Fruit fly (Drosophila melanogaster) whole organism, embryonic: Measurements from ENCODE around the gene CG13114.

Source experiments
- Ada2b ChIP-seq: fragments of 200-800 bp; sonication (Bioruptor generic); IDR thresholded peaks from 2 replicates; pipeline ENCODE4 v1.3.6; 2022; ENCODE audit warnings: missing biosample characterization, missing genetic modification characterization
- Antp ChIP-seq: fragments of 200-800 bp; sonication (Bioruptor generic); optimal IDR thresholded peaks from 3 replicates; lab custom pipeline; 2016; ENCODE audit warnings: missing biosample characterization, missing genetic modification characterization
- Awh ChIP-seq: fragments of 200-800 bp; sonication (Bioruptor generic); IDR thresholded peaks from 2 replicates; pipeline ENCODE4, ENCODE4 v1.3.6; 2022; ENCODE audit warnings: missing biosample characterization, missing genetic modification characterization
- CG11085 ChIP-seq: fragments of 200-800 bp; sonication (Bioruptor generic); IDR thresholded peaks from 2 replicates; pipeline ENCODE4 v1.3.6; 2022; ENCODE audit warnings: missing biosample characterization, missing genetic modification characterization
- CG11247 ChIP-seq: fragments of 200-800 bp; sonication (Bioruptor generic); IDR thresholded peaks from 2 replicates; pipeline ENCODE4 v1.3.6; 2022; ENCODE audit warnings: missing biosample characterization, missing genetic modification characterization
- CG11398 ChIP-seq: fragments of 200-800 bp; sonication (Bioruptor generic); optimal IDR thresholded peaks from 2 replicates; lab custom pipeline; 2016; ENCODE audit warnings: missing biosample characterization, missing genetic modification characterization
- CG13624 ChIP-seq: fragments of 200-800 bp; sonication (Bioruptor generic); optimal IDR thresholded peaks from 2 replicates; lab custom pipeline; 2016; ENCODE audit warnings: missing biosample characterization, missing genetic modification characterization
- CG14441 ChIP-seq: fragments of 200-800 bp; sonication (Bioruptor generic); IDR thresholded peaks from 2 replicates; pipeline ENCODE4 v1.3.6; 2022; ENCODE audit warnings: missing biosample characterization, missing genetic modification characterization
- CG1602 ChIP-seq: fragments of 200-800 bp; sonication (Bioruptor generic); optimal IDR thresholded peaks from 3 replicates; lab custom pipeline; 2016; ENCODE audit warnings: missing biosample characterization, missing genetic modification characterization
- CG1647 ChIP-seq: fragments of 200-800 bp; sonication (Bioruptor generic); optimal IDR thresholded peaks from 3 replicates; lab custom pipeline; 2016; ENCODE audit warnings: missing biosample characterization, missing genetic modification characterization
- CG16813 ChIP-seq: fragments of 200-800 bp; sonication (Bioruptor generic); IDR thresholded peaks from 3 replicates; pipeline ENCODE4 v1.3.6; 2022; ENCODE audit warnings: missing biosample characterization, missing genetic modification characterization; ENCODE audit not compliant: partially characterized antibody
- CG17568 ChIP-seq: fragments of 200-800 bp; sonication (Bioruptor generic); optimal IDR thresholded peaks from 2 replicates; lab custom pipeline; 2018; ENCODE audit warnings: missing biosample characterization, mild to moderate bottlenecking, missing genetic modification characterization, moderate library complexity
- CG2120 ChIP-seq: fragments of 200-800 bp; sonication (Bioruptor generic); optimal IDR thresholded peaks from 3 replicates; lab custom pipeline; 2016; ENCODE audit warnings: missing biosample characterization, missing genetic modification characterization
- CG4424 ChIP-seq: fragments of 200-800 bp; sonication (Bioruptor generic); optimal IDR thresholded peaks from 3 replicates; lab custom pipeline; 2016; ENCODE audit warnings: missing biosample characterization, missing genetic modification characterization
- CG4707 ChIP-seq: fragments of 200-800 bp; sonication (Bioruptor generic); optimal IDR thresholded peaks from 2 replicates; lab custom pipeline; 2018; ENCODE audit warnings: missing biosample characterization, mild to moderate bottlenecking, missing genetic modification characterization, moderate library complexity
- CG6813 ChIP-seq: fragments of 200-800 bp; sonication (Bioruptor generic); optimal IDR thresholded peaks from 2 replicates; lab custom pipeline; 2017; ENCODE audit warnings: missing biosample characterization, missing genetic modification characterization, mild to moderate bottlenecking, moderate library complexity, missing genetic modification reagents
- CG7357 ChIP-seq: fragments of 200-800 bp; sonication (Bioruptor generic); IDR thresholded peaks from 3 replicates; pipeline ENCODE4 v1.3.6; 2022; ENCODE audit warnings: missing biosample characterization, missing genetic modification characterization
- CG7839 ChIP-seq: fragments of 200-800 bp; sonication (Bioruptor generic); optimal IDR thresholded peaks from 3 replicates; lab custom pipeline; 2018; ENCODE audit warnings: missing biosample characterization, mild to moderate bottlenecking, missing genetic modification characterization, moderate library complexity
- CG9876 ChIP-seq: fragments of 200-800 bp; sonication (Bioruptor generic); optimal IDR thresholded peaks from 2 replicates; lab custom pipeline; 2016; ENCODE audit warnings: missing biosample characterization, missing genetic modification characterization
- Dfd ChIP-seq, 2 experiments: fragments of >200 bp; optimal IDR thresholded peaks; 2 replicates each; lab custom pipeline; 2017; ENCODE audit warnings: missing biosample characterization in 2 of 2, missing genetic modification characterization in 2 of 2
- Doc2 ChIP-seq: fragments of 200-800 bp; sonication (Bioruptor generic); IDR thresholded peaks from 2 replicates; pipeline ENCODE4 v1.3.6; 2022; ENCODE audit warnings: missing biosample characterization, missing genetic modification characterization
- Eip74EF ChIP-seq, 2 experiments: fragments of 200-800 bp in 1 of 2; fragments of >200 bp in 1 of 2; sonication (Bioruptor generic) in 1 of 2; optimal IDR thresholded peaks; 2 replicates each; lab custom pipeline; 2017 to 2019; ENCODE audit warnings: missing biosample characterization in 2 of 2, missing genetic modification characterization in 2 of 2, mild to moderate bottlenecking in 1 of 2, moderate library complexity in 1 of 2
- Fer1 ChIP-seq: fragments of 200-800 bp; sonication (Bioruptor generic); optimal IDR thresholded peaks from 2 replicates; lab custom pipeline; 2017; ENCODE audit warnings: missing biosample characterization, mild to moderate bottlenecking, missing genetic modification characterization
- Gsc ChIP-seq: fragments of 200-800 bp; sonication (Bioruptor generic); IDR thresholded peaks from 2 replicates; pipeline ENCODE4 v1.3.6; 2022; ENCODE audit warnings: missing biosample characterization, missing genetic modification characterization
- HLH3B ChIP-seq: fragments of 200-800 bp; sonication (Bioruptor generic); IDR thresholded peaks from 2 replicates; pipeline ENCODE4 v1.3.6; 2022; ENCODE audit warnings: missing biosample characterization, missing genetic modification characterization
- HLH54F ChIP-seq: fragments of 200-800 bp; sonication (Bioruptor generic); optimal IDR thresholded peaks from 3 replicates; lab custom pipeline; 2016; ENCODE audit warnings: missing biosample characterization, missing genetic modification characterization
- HLHmδ ChIP-seq: fragments of 200-800 bp; sonication (Bioruptor generic); optimal IDR thresholded peaks from 2 replicates; lab custom pipeline; 2018; ENCODE audit warnings: missing biosample characterization, mild to moderate bottlenecking, missing genetic modification characterization, moderate library complexity
- MESR4 ChIP-seq: fragments of 200-800 bp; sonication (Bioruptor generic); optimal IDR thresholded peaks from 2 replicates; lab custom pipeline; 2018; ENCODE audit warnings: missing biosample characterization, mild to moderate bottlenecking, missing genetic modification characterization, moderate library complexity
- Mrtf ChIP-seq: fragments of 200-800 bp; sonication (Bioruptor generic); IDR thresholded peaks from 3 replicates; pipeline ENCODE4 v1.3.6; 2022; ENCODE audit warnings: missing biosample characterization, missing genetic modification characterization
- Nf-YA ChIP-seq: fragments of 200-800 bp; sonication (Bioruptor generic); IDR thresholded peaks from 2 replicates; pipeline ENCODE4 v1.3.6; 2022; ENCODE audit warnings: missing biosample characterization, missing genetic modification characterization
- Opbp ChIP-seq: fragments of 200-800 bp; sonication (Bioruptor generic); IDR thresholded peaks from 3 replicates; pipeline ENCODE4 v1.3.6; 2022; ENCODE audit warnings: missing biosample characterization, missing genetic modification characterization; ENCODE audit not compliant: partially characterized antibody
- al ChIP-seq: fragments of 200-800 bp; sonication (Bioruptor generic); IDR thresholded peaks from 2 replicates; pipeline ENCODE4 v1.3.6; 2022; ENCODE audit warnings: missing biosample characterization, missing genetic modification characterization
- aop ChIP-seq: fragments of 200-800 bp; sonication (Bioruptor generic); IDR thresholded peaks from 2 replicates; pipeline ENCODE4 v1.3.6; 2022; ENCODE audit warnings: missing biosample characterization, missing genetic modification characterization
- ara ChIP-seq: fragments of 200-800 bp; sonication (Bioruptor generic); IDR thresholded peaks from 2 replicates; pipeline ENCODE4 v1.3.6; 2022; ENCODE audit warnings: missing biosample characterization, missing genetic modification characterization
- ase ChIP-seq: fragments of 200-800 bp; sonication (Bioruptor generic); IDR thresholded peaks from 3 replicates; pipeline ENCODE4 v1.3.6; 2022; ENCODE audit warnings: missing biosample characterization, missing genetic modification characterization
- bigmax ChIP-seq: fragments of 200-800 bp; sonication (Bioruptor generic); optimal IDR thresholded peaks from 2 replicates; lab custom pipeline; 2018; ENCODE audit warnings: missing biosample characterization, mild to moderate bottlenecking, missing genetic modification characterization
- chinmo ChIP-seq: fragments of 200-800 bp; sonication (Bioruptor generic); IDR thresholded peaks from 4 replicates; pipeline ENCODE4 v1.3.6; 2022; ENCODE audit warnings: missing biosample characterization, missing genetic modification characterization; ENCODE audit not compliant: partially characterized antibody
- crp ChIP-seq, 2 experiments: fragments of 200-800 bp; sonication (Bioruptor generic); optimal IDR thresholded peaks; 2 replicates in 1 of 2; 3 replicates in 1 of 2; lab custom pipeline; 2017; ENCODE audit warnings: missing biosample characterization in 2 of 2, missing genetic modification characterization in 2 of 2, mild to moderate bottlenecking in 1 of 2, moderate library complexity in 1 of 2
- dimm ChIP-seq: fragments of 200-800 bp; sonication (Bioruptor generic); IDR thresholded peaks from 2 replicates; pipeline ENCODE4 v1.3.6; 2022; ENCODE audit warnings: missing biosample characterization, missing genetic modification characterization
- fd3F ChIP-seq: fragments of 200-800 bp; sonication (Bioruptor generic); optimal IDR thresholded peaks from 2 replicates; lab custom pipeline; 2018; ENCODE audit warnings: missing biosample characterization, mild to moderate bottlenecking, missing genetic modification characterization, moderate library complexity
- gcm ChIP-seq: fragments of 200-800 bp; sonication (Bioruptor generic); optimal IDR thresholded peaks from 2 replicates; lab custom pipeline; 2019; ENCODE audit warnings: missing biosample characterization, mild to moderate bottlenecking, missing genetic modification characterization, moderate library complexity
- hbn ChIP-seq: fragments of 200-800 bp; sonication (Bioruptor generic); IDR thresholded peaks from 2 replicates; pipeline ENCODE4 v1.3.6; 2022; ENCODE audit warnings: missing biosample characterization, missing genetic modification characterization; ENCODE audit not compliant: partially characterized antibody
- mam ChIP-seq: fragments of 200-800 bp; sonication (Bioruptor generic); optimal IDR thresholded peaks from 3 replicates; lab custom pipeline; 2016; ENCODE audit warnings: missing biosample characterization, missing genetic modification characterization
- rib ChIP-seq: fragments of 200-800 bp; sonication (Bioruptor generic); IDR thresholded peaks from 2 replicates; pipeline ENCODE4 v1.3.6; 2022; ENCODE audit warnings: missing biosample characterization, missing genetic modification characterization
- row ChIP-seq: fragments of 200-800 bp; sonication (Bioruptor generic); IDR thresholded peaks from 3 replicates; pipeline ENCODE4 v1.3.6; 2022; ENCODE audit warnings: missing biosample characterization, missing genetic modification characterization
- run ChIP-seq: fragments of 200-800 bp; sonication (Bioruptor generic); optimal IDR thresholded peaks from 3 replicates; lab custom pipeline; 2018; ENCODE audit warnings: missing biosample characterization, mild to moderate bottlenecking, missing genetic modification characterization
- sim ChIP-seq: fragments of 200-800 bp; sonication (Bioruptor generic); IDR thresholded peaks from 2 replicates; pipeline ENCODE4 v1.3.6; 2022; ENCODE audit warnings: missing biosample characterization, missing genetic modification characterization
- sob ChIP-seq: fragments of 200-800 bp; sonication (Bioruptor generic); IDR thresholded peaks from 2 replicates; pipeline ENCODE4 v1.3.6; 2022; ENCODE audit warnings: missing biosample characterization, missing genetic modification characterization
- tgo ChIP-seq: fragments of 200-800 bp; sonication (Bioruptor generic); IDR thresholded peaks from 3 replicates; pipeline ENCODE4 v1.3.6; 2022; ENCODE audit warnings: missing biosample characterization, missing genetic modification characterization
- tll ChIP-seq, 2 experiments: fragments of 200-800 bp in 1 of 2; fragments of >200 bp in 1 of 2; sonication (Bioruptor generic) in 1 of 2; optimal IDR thresholded peaks; 2 replicates each; lab custom pipeline; 2017 to 2019; ENCODE audit warnings: missing biosample characterization in 2 of 2, missing genetic modification characterization in 2 of 2, mild to moderate bottlenecking in 1 of 2, moderate library complexity in 1 of 2
- yki ChIP-seq: fragments of >200 bp; optimal IDR thresholded peaks from 3 replicates; lab custom pipeline; 2018

CG13114 gene

DNA sequence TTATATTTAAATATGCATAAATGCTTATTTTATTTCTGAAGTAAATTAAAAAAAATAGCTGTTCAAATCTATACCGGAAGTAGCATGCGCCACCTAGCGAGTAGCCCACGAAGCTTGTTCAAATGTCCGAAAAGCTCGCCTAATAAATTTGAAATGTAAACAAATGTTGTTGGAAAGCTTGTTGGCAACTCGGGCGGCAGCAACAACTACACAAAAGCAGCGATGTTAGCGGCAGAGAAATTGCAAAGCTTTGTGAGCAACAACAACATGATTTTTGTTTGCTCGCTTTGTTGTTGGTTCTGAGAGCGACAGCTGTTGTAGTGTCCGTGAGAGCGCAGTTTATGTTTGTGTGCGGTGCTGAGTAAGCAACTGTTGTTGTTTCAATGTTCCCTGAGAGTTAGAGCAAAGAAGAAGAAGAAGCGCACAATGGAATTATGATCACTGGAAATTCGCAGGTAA lies 21.8 kb downstream of the CG13114 start (continued):
- TF ChIP-seq run: peak; percentile 97
- peak; percentile 100 for TF ChIP-seq CG6813 (GFP tag; lab: Kevin White, UChicago)
- TF ChIP-seq ara (GFP tag; lab: Robert Waterston, UW): peak; percentile 85
- peak; percentile 67 for TF ChIP-seq CG7357 (GFP tag; lab: Robert Waterston, UW)
- TF ChIP-seq Gsc (GFP tag; lab: Robert Waterston, UW): no peak
- peak; percentile 82 for TF ChIP-seq CG1602
- TF ChIP-seq bigmax (GFP tag; lab: Kevin White, UChicago): peak; percentile 93
- TF ChIP-seq hbn (GFP tag; lab: Robert Waterston, UW): peak; percentile 38
- TF ChIP-seq CG14441: peak; percentile 89
- TF ChIP-seq chinmo (GFP tag; lab: Robert Waterston, UW): peak; percentile 92; the same call in 3 of the 4 replicates
- TF ChIP-seq mam: peak; percentile 85
- peak in 1 of 2 experiments; percentile 96 for TF ChIP-seq Eip74EF (GFP tag; optimal IDR thresholded peaks at IDR 0.05; lab: Kevin White, UChicago)
- peak; percentile 91 for TF ChIP-seq CG11085 (GFP tag; lab: Robert Waterston, UW)
- peak in 1 of 2 experiments; percentile 70 for TF ChIP-seq crp (GFP tag; optimal IDR thresholded peaks at IDR 0.05; lab: Kevin White, UChicago)
- peak; percentile 96 for TF ChIP-seq CG13624 (GFP tag; lab: Kevin White, UChicago)
- peak; percentile 100 for TF ChIP-seq CG17568 (GFP tag; lab: Kevin White, UChicago)
- peak; percentile 78 for TF ChIP-seq aop
- peak; percentile 98 for TF ChIP-seq Awh
- peak; percentile 96 for TF ChIP-seq CG1647 (GFP tag; lab: Kevin White, UChicago)
- no peak for TF ChIP-seq yki (lab: Kevin White, UChicago)
- TF ChIP-seq CG2120 (GFP tag; lab: Kevin White, UChicago): peak; percentile 82
- peak; percentile 88; the same call in 1 of the 2 replicates for TF ChIP-seq Ada2b (GFP tag; lab: Robert Waterston, UW)
- TF ChIP-seq HLH3B (GFP tag; lab: Robert Waterston, UW): peak; percentile 95
- TF ChIP-seq CG9876 (GFP tag; lab: Kevin White, UChicago): peak; percentile 90
- peak; percentile 64 for TF ChIP-seq row (GFP tag; lab: Robert Waterston, UW)
- peak; percentile 99 for TF ChIP-seq CG4707
- peak; percentile 96 for TF ChIP-seq HLHmδ (GFP tag; lab: Kevin White, UChicago)
- peak; percentile 82 for TF ChIP-seq HLH54F (GFP tag; lab: Kevin White, UChicago)
- peak in 1 of 2 experiments; percentile 31 for TF ChIP-seq tll (GFP tag; optimal IDR thresholded peaks at IDR 0.05; lab: Kevin White, UChicago)
- TF ChIP-seq dimm (GFP tag; lab: Robert Waterston, UW): peak; percentile 91
- peak; percentile 89 for TF ChIP-seq MESR4
- peak; percentile 100 for TF ChIP-seq Fer1 (GFP tag; lab: Kevin White, UChicago)
- TF ChIP-seq Antp: peak; percentile 86
- peak; percentile 99 for TF ChIP-seq gcm (GFP tag; lab: Kevin White, UChicago)
- TF ChIP-seq ase (GFP tag; lab: Robert Waterston, UW): peak; percentile 96
- peak; percentile 93 for TF ChIP-seq sim
- TF ChIP-seq al: peak; percentile 89
- peak; percentile 97 for TF ChIP-seq CG4424 (GFP tag; lab: Kevin White, UChicago)
- peak; percentile 97 for TF ChIP-seq Nf-YA (GFP tag; lab: Robert Waterston, UW)
- TF ChIP-seq Doc2: peak; percentile 61; the same call in 1 of the 2 replicates
- peak; percentile 97 for TF ChIP-seq sob (GFP tag; lab: Robert Waterston, UW)
- peak; percentile 91 for TF ChIP-seq tgo (GFP tag; lab: Robert Waterston, UW)
- TF ChIP-seq CG16813: no peak
- TF ChIP-seq CG11247: peak; percentile 97
- peak; percentile 97 for TF ChIP-seq CG11398
- TF ChIP-seq Dfd (GFP tag; optimal IDR thresholded peaks at IDR 0.05; lab: Kevin White, UChicago): no peak
- TF ChIP-seq rib (GFP tag; lab: Robert Waterston, UW): peak; percentile 87
- no peak for TF ChIP-seq Opbp (GFP tag; lab: Robert Waterston, UW)
- peak; percentile 98 for TF ChIP-seq fd3F (GFP tag; lab: Kevin White, UChicago)
- TF ChIP-seq Mrtf (GFP tag; lab: Robert Waterston, UW): peak; percentile 89
- TF ChIP-seq CG7839 (tag; lab: Kevin White, UChicago): peak; percentile 96
